Worm (Caenorhabditis elegans) whole organism, young adult: ENCODE measurements around the gene com-1.

Source experiments
- B0261.1 ChIP-seq: sonication (generic microtip); optimal IDR thresholded peaks from 2 replicates; lab custom pipeline; 2016; ENCODE audit warnings: mild to moderate bottlenecking, missing genetic modification characterization, moderate library complexity, missing compliant biosample characterization
- B0336.3 ChIP-seq: fragments of 200-800 bp; sonication (Bioruptor generic); IDR thresholded peaks from 2 replicates; pipeline ENCODE4 v1.3.6; 2022; ENCODE audit warnings: missing genetic modification characterization, missing compliant biosample characterization
- C17E4.6 ChIP-seq: fragments of 200-800 bp; sonication (Bioruptor generic); IDR thresholded peaks from 2 replicates; pipeline ENCODE4 v1.3.6; 2022; ENCODE audit warnings: missing genetic modification reagents, missing genetic modification characterization, missing compliant biosample characterization
- F10E7.11 ChIP-seq: sonication (generic microtip); optimal IDR thresholded peaks from 2 replicates; lab custom pipeline; 2017; ENCODE audit warnings: mild to moderate bottlenecking, missing genetic modification characterization, moderate library complexity, missing compliant biosample characterization
- F33H1.4 ChIP-seq: fragments of 200-800 bp; sonication (Bioruptor generic); IDR thresholded peaks from 2 replicates; pipeline ENCODE4 v1.3.6; 2022; ENCODE audit warnings: missing genetic modification reagents, missing genetic modification characterization, missing compliant biosample characterization
- F49E8.2 ChIP-seq: sonication (generic microtip); optimal IDR thresholded peaks from 3 replicates; lab custom pipeline; 2017; ENCODE audit warnings: missing genetic modification characterization, mild to moderate bottlenecking, missing compliant biosample characterization, antibody characterized with exemption, moderate library complexity; ENCODE audit not compliant: insufficient read depth
- F57C9.4 ChIP-seq: sonication (generic microtip); optimal IDR thresholded peaks from 2 replicates; lab custom pipeline; 2017; ENCODE audit warnings: mild to moderate bottlenecking, missing genetic modification characterization, missing compliant biosample characterization
- K11D2.4 ChIP-seq: fragments of 200-800 bp; sonication (Bioruptor generic); IDR thresholded peaks from 2 replicates; pipeline ENCODE4 v1.3.6; 2022; ENCODE audit warnings: missing genetic modification reagents, missing genetic modification characterization, missing compliant biosample characterization
- T07F8.4 ChIP-seq: sonication (generic microtip); optimal IDR thresholded peaks from 2 replicates; lab custom pipeline; 2016; ENCODE audit warnings: mild to moderate bottlenecking, missing genetic modification characterization, moderate library complexity, missing compliant biosample characterization
- T26A5.8 ChIP-seq: sonication (generic microtip); optimal IDR thresholded peaks from 2 replicates; lab custom pipeline; 2016; ENCODE audit warnings: missing genetic modification characterization, missing compliant biosample characterization
- Y67H2A.10 ChIP-seq: fragments of 200-800 bp; sonication (Bioruptor generic); conservative IDR thresholded peaks from 2 replicates; pipeline ENCODE4 v1.3.6; 2022; ENCODE audit warnings: missing genetic modification reagents, missing genetic modification characterization, missing compliant biosample characterization
- ama-1 ChIP-seq, 3 experiments: fragments of 150-350 bp in 1 of 3; sonication (generic microtip) in 2 of 3; optimal IDR thresholded peaks; 2 replicates each; lab custom pipeline; 2014 to 2018; ENCODE audit warnings: missing biosample characterization in 2 of 3, missing genetic modification characterization in 2 of 3, missing genetic modification reagents in 2 of 3
- atf-7 ChIP-seq: sonication (generic microtip); optimal IDR thresholded peaks from 2 replicates; lab custom pipeline; 2017; ENCODE audit warnings: mild to moderate bottlenecking, missing genetic modification characterization, missing compliant biosample characterization
- attf-6 ChIP-seq: fragments of 200-800 bp; sonication (Bioruptor generic); IDR thresholded peaks from 2 replicates; pipeline ENCODE4 v1.3.6; 2022; ENCODE audit warnings: missing genetic modification reagents, missing genetic modification characterization, missing compliant biosample characterization
- bed-1 ChIP-seq: fragments of 200-800 bp; sonication (Bioruptor generic); IDR thresholded peaks from 2 replicates; pipeline ENCODE4 v1.3.6; 2022; ENCODE audit warnings: missing genetic modification reagents, missing genetic modification characterization, missing compliant biosample characterization
- cebp-1 ChIP-seq, 2 experiments: fragments of 200-800 bp in 1 of 2; sonication (Bioruptor generic) in 1 of 2; sonication (generic microtip) in 1 of 2; IDR thresholded peaks in 1 of 2; optimal IDR thresholded peaks in 1 of 2; 2 replicates each; pipeline versions ENCODE4 v1.3.6 to Lab custom; 2017 to 2022; ENCODE audit warnings: missing compliant biosample characterization in 2 of 2, missing genetic modification characterization in 2 of 2, mild to moderate bottlenecking in 1 of 2, missing genetic modification reagents in 1 of 2, moderate library complexity in 1 of 2
- cebp-2 ChIP-seq: fragments of 200-800 bp; sonication (Bioruptor generic); IDR thresholded peaks from 2 replicates; pipeline ENCODE4 v1.3.6; 2022; ENCODE audit warnings: missing genetic modification characterization, missing compliant biosample characterization
- ceh-100 ChIP-seq: fragments of 200-800 bp; sonication (Bioruptor generic); IDR thresholded peaks from 2 replicates; pipeline ENCODE4 v1.3.6; 2022; ENCODE audit warnings: missing genetic modification reagents, missing genetic modification characterization, missing compliant biosample characterization
- ceh-27 ChIP-seq: fragments of 200-800 bp; sonication (Bioruptor generic); optimal IDR thresholded peaks from 2 replicates; lab custom pipeline; 2018; ENCODE audit warnings: mild to moderate bottlenecking, missing genetic modification characterization, moderate library complexity, missing compliant biosample characterization
- ceh-58 ChIP-seq: fragments of 200-800 bp; sonication (Bioruptor generic); IDR thresholded peaks from 2 replicates; pipeline ENCODE4 v1.3.6; 2022; ENCODE audit warnings: missing genetic modification characterization, missing compliant biosample characterization
- ceh-79 ChIP-seq: sonication (generic microtip); optimal IDR thresholded peaks from 2 replicates; lab custom pipeline; 2017; ENCODE audit warnings: mild to moderate bottlenecking, missing genetic modification characterization, missing compliant biosample characterization
- ceh-91 ChIP-seq: fragments of 200-800 bp; sonication (Bioruptor generic); IDR thresholded peaks from 2 replicates; pipeline ENCODE4 v1.3.6; 2022; ENCODE audit warnings: missing genetic modification reagents, missing genetic modification characterization, missing compliant biosample characterization
- die-1 ChIP-seq: sonication (generic microtip); optimal IDR thresholded peaks from 2 replicates; lab custom pipeline; 2016; ENCODE audit warnings: missing genotype, mild to moderate bottlenecking, missing genetic modification characterization, missing compliant biosample characterization
- dpff-1 ChIP-seq: sonication (generic microtip); optimal IDR thresholded peaks from 2 replicates; lab custom pipeline; 2017; ENCODE audit warnings: mild to moderate bottlenecking, missing genetic modification characterization, missing compliant biosample characterization
- egl-44 ChIP-seq: fragments of 200-800 bp; sonication (Bioruptor generic); IDR thresholded peaks from 2 replicates; pipeline ENCODE4 v1.3.6; 2022; ENCODE audit warnings: missing genetic modification reagents, missing genetic modification characterization, missing compliant biosample characterization
- fkh-3 ChIP-seq: sonication (generic microtip); optimal IDR thresholded peaks from 2 replicates; lab custom pipeline; 2016; ENCODE audit warnings: mild to moderate bottlenecking, missing genetic modification characterization, missing compliant biosample characterization
- gei-17 ChIP-seq: fragments of 200-800 bp; sonication (Bioruptor generic); optimal IDR thresholded peaks from 2 replicates; lab custom pipeline; 2018; ENCODE audit warnings: mild to moderate bottlenecking, missing genetic modification characterization, missing compliant biosample characterization
- him-1 ChIP-seq: sonication (generic microtip); optimal IDR thresholded peaks from 2 replicates; lab custom pipeline; 2016; ENCODE audit warnings: missing genotype, missing genetic modification reagents, missing genetic modification characterization, missing compliant biosample characterization
- hlh-26 ChIP-seq: fragments of 200-800 bp; sonication (Bioruptor generic); conservative IDR thresholded peaks from 2 replicates; pipeline ENCODE4 v1.3.6; 2022; ENCODE audit warnings: missing genetic modification reagents, missing genetic modification characterization, missing compliant biosample characterization
- hrde-1 ChIP-seq: sonication (generic microtip); optimal IDR thresholded peaks from 2 replicates; lab custom pipeline; 2016; ENCODE audit warnings: missing genetic modification characterization, mild to moderate bottlenecking, missing compliant biosample characterization, moderate library complexity, missing genotype, missing genetic modification reagents, borderline replicate concordance
- let-526 ChIP-seq: fragments of 200-800 bp; sonication (Bioruptor generic); IDR thresholded peaks from 2 replicates; pipeline ENCODE4 v1.3.6; 2022; ENCODE audit warnings: missing genetic modification reagents, missing genetic modification characterization, missing compliant biosample characterization
- lin-35 ChIP-seq, 3 experiments: fragments of 150-350 bp in 2 of 3; sonication (generic microtip) in 1 of 3; optimal IDR thresholded peaks; 2 replicates each; lab custom pipeline; 2014 to 2018; ENCODE audit warnings: missing biosample characterization in 3 of 3, missing genetic modification characterization in 3 of 3, missing genetic modification reagents in 3 of 3
- lin-40 ChIP-seq: sonication (generic microtip); optimal IDR thresholded peaks from 2 replicates; lab custom pipeline; 2016; ENCODE audit warnings: missing genetic modification characterization, mild to moderate bottlenecking, missing compliant biosample characterization, missing genotype, missing genetic modification reagents
- lin-54 ChIP-seq: fragments of 200-800 bp; sonication (Bioruptor generic); optimal IDR thresholded peaks from 2 replicates; lab custom pipeline; 2018; ENCODE audit warnings: mild to moderate bottlenecking, missing genetic modification characterization, missing compliant biosample characterization
- lir-1 ChIP-seq: fragments of 200-800 bp; sonication (Bioruptor generic); conservative IDR thresholded peaks from 2 replicates; pipeline ENCODE4 v1.3.6; 2022; ENCODE audit warnings: missing genetic modification reagents, missing genetic modification characterization, missing compliant biosample characterization
- mcd-1 ChIP-seq: fragments of 200-800 bp; sonication (Bioruptor generic); IDR thresholded peaks from 2 replicates; pipeline ENCODE4 v1.3.6; 2022; ENCODE audit warnings: missing genetic modification reagents, missing genetic modification characterization, missing compliant biosample characterization
- mel-28 ChIP-seq: sonication (generic microtip); optimal IDR thresholded peaks from 2 replicates; lab custom pipeline; 2016; ENCODE audit warnings: borderline replicate concordance, mild to moderate bottlenecking, missing genetic modification characterization, missing compliant biosample characterization
- nhr-90 ChIP-seq: sonication (generic microtip); optimal IDR thresholded peaks from 2 replicates; lab custom pipeline; 2016; ENCODE audit warnings: missing genotype, mild to moderate bottlenecking, missing genetic modification characterization, missing compliant biosample characterization
- rpc-1 ChIP-seq, 2 experiments: fragments of 150-350 bp in 1 of 2; sonication (generic microtip) in 1 of 2; optimal IDR thresholded peaks; 2 replicates each; lab custom pipeline; 2014 to 2018; ENCODE audit warnings: missing biosample characterization in 1 of 2, missing genetic modification characterization in 1 of 2, missing genetic modification reagents in 1 of 2, missing genotype in 1 of 2
- sea-2 ChIP-seq: fragments of 200-800 bp; sonication (Bioruptor generic); IDR thresholded peaks from 2 replicates; pipeline ENCODE4 v1.3.6; 2022; ENCODE audit warnings: missing genetic modification characterization, missing compliant biosample characterization
- snpc-1.3 ChIP-seq: sonication (generic microtip); optimal IDR thresholded peaks from 2 replicates; lab custom pipeline; 2017; ENCODE audit warnings: missing genetic modification characterization, mild to moderate bottlenecking, missing compliant biosample characterization, antibody characterized with exemption, moderate library complexity, missing genotype, missing genetic modification reagents; ENCODE audit not compliant: insufficient read depth
- snpc-4 ChIP-seq, 5 experiments: fragments of 150-350 bp in 1 of 5; sonication (generic microtip) in 4 of 5; optimal IDR thresholded peaks; 2 replicates each; lab custom pipeline; 2014 to 2018; ENCODE audit warnings: missing genetic modification characterization in 5 of 5, missing biosample characterization in 3 of 5, antibody characterized with exemption in 2 of 5, mild to moderate bottlenecking in 2 of 5, missing compliant biosample characterization in 2 of 5, missing genotype in 2 of 5, moderate library complexity in 2 of 5, missing genetic modification reagents in 1 of 5
- somi-1 ChIP-seq: fragments of 200-800 bp; sonication (Bioruptor generic); optimal IDR thresholded peaks from 2 replicates; lab custom pipeline; 2018; ENCODE audit warnings: mild to moderate bottlenecking, missing genetic modification characterization, missing compliant biosample characterization
- xnd-1 ChIP-seq: sonication (generic microtip); optimal IDR thresholded peaks from 2 replicates; lab custom pipeline; 2016; ENCODE audit warnings: missing genotype, missing genetic modification reagents, missing genetic modification characterization, missing compliant biosample characterization
- ztf-25 ChIP-seq: fragments of 200-800 bp; sonication (Bioruptor generic); IDR thresholded peaks from 2 replicates; pipeline ENCODE4 v1.3.6; 2022; ENCODE audit warnings: missing genetic modification reagents, missing genetic modification characterization, missing compliant biosample characterization
- ztf-3 ChIP-seq: fragments of 200-800 bp; sonication (Bioruptor generic); optimal IDR thresholded peaks from 2 replicates; lab custom pipeline; 2018; ENCODE audit warnings: mild to moderate bottlenecking, missing genetic modification characterization, missing compliant biosample characterization

Gene com-1

DNA sequence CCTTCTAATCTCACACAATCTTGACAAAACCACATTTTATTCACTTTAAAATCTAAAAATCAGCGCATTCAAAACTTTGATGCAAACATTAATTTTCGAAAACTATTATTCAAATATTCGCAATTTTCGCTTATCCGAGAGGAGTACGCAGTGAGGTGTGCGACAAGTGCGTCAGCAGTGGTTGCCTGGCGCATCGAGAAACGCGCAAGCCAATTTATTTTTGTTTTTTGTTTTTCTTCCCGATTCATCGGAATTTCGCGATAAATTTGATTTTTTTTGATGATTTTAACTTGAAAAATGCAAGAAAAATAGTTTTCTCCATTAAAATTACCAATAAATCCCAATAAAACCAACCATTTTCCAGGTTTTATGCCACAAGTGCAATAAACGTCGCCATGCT lies 47.3 kb upstream of the com-1 start, which contains the start of the genes fbxb-85 and hex-3 (continued):
- TF ChIP-seq sea-2 (GFP tag; lab: Robert Waterston, UW) = 0 out of 2 replicates have a peak, but pooled peaks have one; percentile 50
- peak; percentile 29 for TF ChIP-seq ztf-3 (GFP tag; lab: Kevin White, UChicago)
- peak; percentile 49 for TF ChIP-seq somi-1
- TF ChIP-seq B0261.1 = no peak
- no peak for TF ChIP-seq fkh-3
- no peak for TF ChIP-seq let-526 (GFP tag; lab: Robert Waterston, UW)
- no peak for TF ChIP-seq rpc-1 (optimal IDR thresholded peaks at IDR 0.05; lab: Kevin White, UChicago)
- no peak for TF ChIP-seq rpc-1 (tag; optimal IDR thresholded peaks at IDR 0.05; lab: Kevin White, UChicago)
- TF ChIP-seq snpc-1.3 (tag; lab: Kevin White, UChicago) = peak; percentile 87
- TF ChIP-seq lin-40 (tag; lab: Kevin White, UChicago) = peak; percentile 96
- no peak for TF ChIP-seq bed-1 (GFP tag; lab: Robert Waterston, UW)
- peak; percentile 64 for TF ChIP-seq mel-28 (tag; lab: Kevin White, UChicago)
- TF ChIP-seq B0336.3 (GFP tag; lab: Robert Waterston, UW) = peak; percentile 94
- no peak for TF ChIP-seq T26A5.8 (tag; lab: Kevin White, UChicago)
- peak; percentile 95 for TF ChIP-seq mcd-1 (GFP tag; lab: Robert Waterston, UW)
- peak; percentile 42 for TF ChIP-seq him-1
- TF ChIP-seq ceh-91 (GFP tag; lab: Robert Waterston, UW) = peak; percentile 80
- TF ChIP-seq ceh-79 (tag; lab: Kevin White, UChicago) = no peak
- no peak for TF ChIP-seq dpff-1 (tag; lab: Kevin White, UChicago)
- peak; percentile 83 for TF ChIP-seq C17E4.6 (GFP tag; lab: Robert Waterston, UW)
- TF ChIP-seq ceh-27 = peak; percentile 85
- TF ChIP-seq F33H1.4 (GFP tag; lab: Robert Waterston, UW) = peak; percentile 78
- no peak for TF ChIP-seq attf-6 (GFP tag; lab: Robert Waterston, UW)
- peak; percentile 67 for TF ChIP-seq F10E7.11 (tag; lab: Kevin White, UChicago)
- TF ChIP-seq xnd-1 (tag; lab: Kevin White, UChicago) = peak; percentile 74
- peak; percentile 2 for TF ChIP-seq ama-1 (optimal IDR thresholded peaks at IDR 0.05; lab: Kevin White, UChicago)
- TF ChIP-seq ama-1 (GFP tag; optimal IDR thresholded peaks at IDR 0.05; lab: Kevin White, UChicago) = peak in 1 of 2 experiments; percentile 29
- TF ChIP-seq egl-44 (GFP tag; lab: Robert Waterston, UW) = peak; percentile 63; the same call in 1 of the 2 replicates
- peak; percentile 75 for TF ChIP-seq gei-17
- no peak for TF ChIP-seq ceh-58
- TF ChIP-seq nhr-90 (tag; lab: Kevin White, UChicago) = no peak
- TF ChIP-seq lir-1 (GFP tag; lab: Robert Waterston, UW) = peak; percentile 90
- TF ChIP-seq cebp-1 (GFP tag; IDR thresholded peaks at IDR 0.05; lab: Robert Waterston, UW) = no peak; the same call in 1 of the 2 replicates
- TF ChIP-seq cebp-1 (tag; optimal IDR thresholded peaks at IDR 0.05; lab: Kevin White, UChicago) = peak; percentile 88
- TF ChIP-seq Y67H2A.10 = no peak
- TF ChIP-seq cebp-2 (GFP tag; lab: Robert Waterston, UW) = no peak
- peak; percentile 92 for TF ChIP-seq K11D2.4 (GFP tag; lab: Robert Waterston, UW)
- TF ChIP-seq hrde-1 (tag; lab: Kevin White, UChicago) = peak; percentile 76
- TF ChIP-seq ztf-25 = no peak
- TF ChIP-seq F57C9.4 (tag; lab: Kevin White, UChicago) = peak; percentile 22
- TF ChIP-seq T07F8.4 (tag; lab: Kevin White, UChicago) = no peak
- peak; percentile 86 for TF ChIP-seq atf-7 (tag; lab: Kevin White, UChicago)
- peak; percentile 95 for TF ChIP-seq lin-54 (GFP tag; lab: Kevin White, UChicago)
- no peak for TF ChIP-seq hlh-26 (GFP tag; lab: Robert Waterston, UW)
- TF ChIP-seq lin-35 (GFP tag; optimal IDR thresholded peaks at IDR 0.05; lab: Kevin White, UChicago) = peak; percentile 30 to 95 (median 76)
- peak; percentile 36 for TF ChIP-seq snpc-4 (GFP tag; optimal IDR thresholded peaks at IDR 0.05; lab: Kevin White, UChicago)
- TF ChIP-seq snpc-4 (tag; optimal IDR thresholded peaks at IDR 0.05; lab: Kevin White, UChicago) = peak; percentile 26 to 82 (median 66)
- TF ChIP-seq ceh-100 (GFP tag; lab: Robert Waterston, UW) = peak; percentile 93
- TF ChIP-seq die-1 (tag; lab: Kevin White, UChicago) = peak; percentile 41
- peak; percentile 65 for TF ChIP-seq F49E8.2
